Fruit fly (Drosophila melanogaster) whole organism, embryonic: ENCODE data around the gene CG16734.

Experiments
- Adf1 ChIP-seq: fragments of 200-800 bp; sonication (Bioruptor generic); IDR thresholded peaks from 2 replicates; pipeline ENCODE4 v1.3.6; 2022; ENCODE audit warnings: missing biosample characterization, missing genetic modification characterization
- Antp ChIP-seq: fragments of 200-800 bp; sonication (Bioruptor generic); optimal IDR thresholded peaks from 3 replicates; lab custom pipeline; 2016; ENCODE audit warnings: missing biosample characterization, missing genetic modification characterization
- Asciz ChIP-seq: fragments of 200-800 bp; sonication (Bioruptor generic); optimal IDR thresholded peaks from 2 replicates; lab custom pipeline; 2017; ENCODE audit warnings: missing biosample characterization, mild to moderate bottlenecking, missing genetic modification characterization, missing genetic modification reagents
- BEAF-32 ChIP-seq: fragments of 200-800 bp; sonication (Bioruptor generic); optimal IDR thresholded peaks from 3 replicates; lab custom pipeline; 2017; ENCODE audit warnings: missing biosample characterization, missing genetic modification characterization, mild to moderate bottlenecking, moderate library complexity, missing genetic modification reagents
- Bgb ChIP-seq: fragments of 200-800 bp; sonication (Bioruptor generic); IDR thresholded peaks from 2 replicates; pipeline ENCODE4 v1.3.6; 2022; ENCODE audit warnings: missing biosample characterization, missing genetic modification characterization; ENCODE audit not compliant: partially characterized antibody
- Blimp-1 ChIP-seq: fragments of 200-800 bp; sonication (Bioruptor generic); optimal IDR thresholded peaks from 3 replicates; lab custom pipeline; 2018; ENCODE audit warnings: missing biosample characterization, missing genetic modification characterization, mild to moderate bottlenecking, moderate library complexity, missing genetic modification reagents
- C15 ChIP-seq: fragments of 200-800 bp; sonication (Bioruptor generic); IDR thresholded peaks from 3 replicates; pipeline ENCODE4 v1.3.6; 2022; ENCODE audit warnings: missing biosample characterization, missing genetic modification characterization
- CG11398 ChIP-seq: fragments of 200-800 bp; sonication (Bioruptor generic); optimal IDR thresholded peaks from 2 replicates; lab custom pipeline; 2016; ENCODE audit warnings: missing biosample characterization, missing genetic modification characterization
- CG11695 ChIP-seq: fragments of 200-800 bp; sonication (Bioruptor generic); IDR thresholded peaks from 3 replicates; pipeline ENCODE4 v1.3.6; 2022; ENCODE audit warnings: missing biosample characterization, missing genetic modification characterization
- CG11723 ChIP-seq: fragments of 200-800 bp; sonication (Bioruptor generic); optimal IDR thresholded peaks from 2 replicates; lab custom pipeline; 2017; ENCODE audit warnings: missing biosample characterization, mild to moderate bottlenecking, missing genetic modification characterization
- CG12744 ChIP-seq: fragments of 200-800 bp; sonication (Bioruptor generic); optimal IDR thresholded peaks from 2 replicates; lab custom pipeline; 2016; ENCODE audit warnings: missing biosample characterization, missing genetic modification characterization
- CG13775 ChIP-seq: fragments of 200-800 bp; sonication (Bioruptor generic); optimal IDR thresholded peaks from 3 replicates; lab custom pipeline; 2017; ENCODE audit warnings: missing biosample characterization, mild to moderate bottlenecking, missing genetic modification characterization
- CG14014 ChIP-seq: fragments of 200-800 bp; sonication (Bioruptor generic); IDR thresholded peaks from 2 replicates; pipeline ENCODE4 v1.3.6; 2022; ENCODE audit warnings: missing biosample characterization, missing genetic modification characterization
- CG17612 ChIP-seq: fragments of 200-800 bp; sonication (Bioruptor generic); IDR thresholded peaks from 2 replicates; pipeline ENCODE4 v1.3.6; 2022; ENCODE audit warnings: missing biosample characterization, missing genetic modification characterization
- CG17829 ChIP-seq: fragments of 200-800 bp; optimal IDR thresholded peaks from 2 replicates; lab custom pipeline; 2019; ENCODE audit warnings: missing biosample characterization, mild to moderate bottlenecking, missing genetic modification characterization, moderate library complexity
- CG1832 ChIP-seq: fragments of 200-800 bp; sonication (Bioruptor generic); optimal IDR thresholded peaks from 2 replicates; lab custom pipeline; 2017; ENCODE audit warnings: missing biosample characterization, mild to moderate bottlenecking, missing genetic modification characterization, inconsistent platforms
- CG32772 ChIP-seq: fragments of 200-800 bp; sonication (Bioruptor generic); IDR thresholded peaks from 2 replicates; pipeline ENCODE4 v1.3.6; 2022; ENCODE audit warnings: missing biosample characterization, missing genetic modification characterization
- CG33557 ChIP-seq: fragments of 200-800 bp; sonication (Bioruptor generic); optimal IDR thresholded peaks from 2 replicates; lab custom pipeline; 2019; ENCODE audit warnings: missing biosample characterization, mild to moderate bottlenecking, missing genetic modification characterization, moderate library complexity
- CG5953 ChIP-seq: fragments of 200-800 bp; sonication (Bioruptor generic); IDR thresholded peaks from 2 replicates; pipeline ENCODE4 v1.3.6; 2022; ENCODE audit warnings: missing biosample characterization, missing genetic modification characterization
- CG6272 ChIP-seq: fragments of 200-800 bp; sonication (Bioruptor generic); IDR thresholded peaks from 2 replicates; pipeline ENCODE4 v1.3.6; 2022; ENCODE audit warnings: missing biosample characterization, missing genetic modification characterization
- CG6683 ChIP-seq: fragments of 200-800 bp; sonication (Bioruptor generic); optimal IDR thresholded peaks from 2 replicates; lab custom pipeline; 2017; ENCODE audit warnings: missing biosample characterization, mild to moderate bottlenecking, missing genetic modification characterization, missing genetic modification reagents
- CG6689 ChIP-seq: fragments of 200-800 bp; sonication (Bioruptor generic); IDR thresholded peaks from 2 replicates; pipeline ENCODE4 v1.3.6; 2022; ENCODE audit warnings: missing biosample characterization, missing genetic modification characterization
- Gug ChIP-seq: fragments of 200-800 bp; sonication (Bioruptor generic); IDR thresholded peaks from 4 replicates; pipeline ENCODE4 v1.3.6; 2022; ENCODE audit warnings: missing biosample characterization, missing genetic modification characterization
- Med ChIP-seq: fragments of 200-800 bp; sonication (Bioruptor generic); peaks from one replicate; lab custom pipeline; 2016; ENCODE audit warnings: missing biosample characterization, missing genetic modification characterization, mild to moderate bottlenecking, inconsistent platforms, moderate library complexity
- NK7.1 ChIP-seq: fragments of 200-800 bp; sonication (Bioruptor generic); optimal IDR thresholded peaks from 3 replicates; lab custom pipeline; 2016; ENCODE audit warnings: missing biosample characterization, missing genetic modification characterization
- Nf-YA ChIP-seq: fragments of 200-800 bp; sonication (Bioruptor generic); IDR thresholded peaks from 2 replicates; pipeline ENCODE4 v1.3.6; 2022; ENCODE audit warnings: missing biosample characterization, missing genetic modification characterization
- Sin3A ChIP-seq: fragments of >200 bp; optimal IDR thresholded peaks from 2 replicates; lab custom pipeline; 2018
- Ssrp ChIP-seq: fragments of 200-800 bp; sonication (Bioruptor generic); optimal IDR thresholded peaks from 2 replicates; lab custom pipeline; 2018; ENCODE audit warnings: missing biosample characterization, mild to moderate bottlenecking, missing genetic modification characterization, moderate library complexity
- Taf1 ChIP-seq: fragments of 200-800 bp; sonication (Bioruptor generic); IDR thresholded peaks from 2 replicates; pipeline ENCODE4 v1.3.6; 2022; ENCODE audit warnings: missing biosample characterization, missing genetic modification characterization
- Xrp1 ChIP-seq: fragments of 200-800 bp; sonication (Bioruptor generic); IDR thresholded peaks from 2 replicates; pipeline ENCODE4 v1.3.6; 2022; ENCODE audit warnings: missing biosample characterization, missing genetic modification characterization
- ap ChIP-seq: fragments of 200-800 bp; sonication (Bioruptor generic); IDR thresholded peaks from 2 replicates; pipeline ENCODE4 v1.3.6; 2022; ENCODE audit warnings: missing biosample characterization, missing genetic modification characterization
- bigmax ChIP-seq: fragments of 200-800 bp; sonication (Bioruptor generic); optimal IDR thresholded peaks from 2 replicates; lab custom pipeline; 2018; ENCODE audit warnings: missing biosample characterization, mild to moderate bottlenecking, missing genetic modification characterization
- bsh ChIP-seq, 2 experiments: fragments of 200-800 bp; sonication (Bioruptor generic); optimal IDR thresholded peaks; 2 replicates each; lab custom pipeline; 2017 to 2018; ENCODE audit warnings: mild to moderate bottlenecking in 2 of 2, missing biosample characterization in 2 of 2, missing genetic modification characterization in 2 of 2, moderate library complexity in 1 of 2
- dpn ChIP-seq, 2 experiments: fragments of 200-800 bp; sonication (Bioruptor generic); optimal IDR thresholded peaks; 3 replicates each; lab custom pipeline; 2016; ENCODE audit warnings: missing biosample characterization in 2 of 2, missing genetic modification characterization in 2 of 2
- exex ChIP-seq: fragments of 200-800 bp; sonication (Bioruptor generic); optimal IDR thresholded peaks from 4 replicates; lab custom pipeline; 2018; ENCODE audit warnings: missing biosample characterization, mild to moderate bottlenecking, missing genetic modification characterization, moderate library complexity
- gt ChIP-seq: fragments of 200-800 bp; sonication (Bioruptor generic); IDR thresholded peaks from 2 replicates; pipeline ENCODE4 v1.3.6; 2022; ENCODE audit warnings: missing biosample characterization, missing genetic modification characterization
- hkb ChIP-seq, 2 experiments: fragments of 200-800 bp in 1 of 2; fragments of >200 bp in 1 of 2; sonication (Bioruptor generic) in 1 of 2; IDR thresholded peaks in 1 of 2; optimal IDR thresholded peaks in 1 of 2; 2 replicates each; pipeline versions ENCODE4 v1.3.6 to Lab custom; 2017 to 2022; ENCODE audit warnings: missing biosample characterization in 1 of 2, missing genetic modification characterization in 1 of 2
- kni ChIP-seq: fragments of 200-800 bp; sonication (Bioruptor generic); optimal IDR thresholded peaks from 3 replicates; lab custom pipeline; 2017; ENCODE audit warnings: mild to moderate bottlenecking, missing biosample characterization, missing genetic modification reagents, missing genetic modification characterization
- lmd ChIP-seq: fragments of 200-800 bp; sonication (Bioruptor generic); IDR thresholded peaks from 2 replicates; pipeline ENCODE4 v1.3.6; 2022; ENCODE audit warnings: missing biosample characterization, missing genetic modification characterization
- lola ChIP-seq, 3 experiments: fragments of >200 bp in 2 of 3; fragments of 200-800 bp in 1 of 3; sonication (Bioruptor generic) in 1 of 3; optimal IDR thresholded peaks; 2 replicates each; lab custom pipeline; 2017 to 2019; ENCODE audit warnings: missing biosample characterization in 3 of 3, missing genetic modification characterization in 3 of 3, mild to moderate bottlenecking in 1 of 3, moderate library complexity in 1 of 3
- mam ChIP-seq: fragments of 200-800 bp; sonication (Bioruptor generic); optimal IDR thresholded peaks from 3 replicates; lab custom pipeline; 2016; ENCODE audit warnings: missing biosample characterization, missing genetic modification characterization
- row ChIP-seq: fragments of 200-800 bp; sonication (Bioruptor generic); IDR thresholded peaks from 3 replicates; pipeline ENCODE4 v1.3.6; 2022; ENCODE audit warnings: missing biosample characterization, missing genetic modification characterization
- sens-2 ChIP-seq: fragments of 200-800 bp; sonication (Bioruptor generic); IDR thresholded peaks from 2 replicates; pipeline ENCODE4 v1.3.6; 2022; ENCODE audit warnings: missing biosample characterization, missing genetic modification characterization
- shn ChIP-seq: fragments of 200-800 bp; sonication (Bioruptor generic); optimal IDR thresholded peaks from 3 replicates; lab custom pipeline; 2016; ENCODE audit warnings: missing biosample characterization, missing genetic modification characterization
- sim ChIP-seq: fragments of 200-800 bp; sonication (Bioruptor generic); IDR thresholded peaks from 2 replicates; pipeline ENCODE4 v1.3.6; 2022; ENCODE audit warnings: missing biosample characterization, missing genetic modification characterization
- slou ChIP-seq: fragments of 200-800 bp; sonication (Bioruptor generic); optimal IDR thresholded peaks from 3 replicates; lab custom pipeline; 2016; ENCODE audit warnings: missing biosample characterization, missing genetic modification characterization
- unc-4 ChIP-seq: fragments of 200-800 bp; sonication (Bioruptor generic); IDR thresholded peaks from 2 replicates; pipeline ENCODE4 v1.3.6; 2022; ENCODE audit warnings: missing biosample characterization, missing genetic modification characterization; ENCODE audit not compliant: partially characterized antibody
- vfl ChIP-seq: fragments of 200-800 bp; sonication (Bioruptor generic); optimal IDR thresholded peaks from 2 replicates; lab custom pipeline; 2016; ENCODE audit warnings: missing biosample characterization, missing genetic modification characterization
- wor ChIP-seq: fragments of 200-800 bp; sonication (Bioruptor generic); IDR thresholded peaks from 2 replicates; pipeline ENCODE4 v1.3.6; 2022; ENCODE audit warnings: missing biosample characterization, missing genetic modification characterization
- zf30C ChIP-seq: fragments of 200-800 bp; sonication (Bioruptor generic); optimal IDR thresholded peaks from 3 replicates; lab custom pipeline; 2018; ENCODE audit warnings: missing biosample characterization, mild to moderate bottlenecking, missing genetic modification characterization

CG16734 gene

dm6 chr3R:9245576-9246200 is 9.2 kb upstream of the CG16734 start, which contains the start of gene Vps15 (continued):
- TF ChIP-seq wor (GFP tag; lab: Robert Waterston, UW), result no peak; the same call in 1 of the 2 replicates
- 0 out of 3 replicates have a peak, but pooled peaks have one; percentile 18 for TF ChIP-seq C15 (GFP tag; lab: Robert Waterston, UW)
- TF ChIP-seq CG6683, result peak; percentile 58
- TF ChIP-seq Ssrp, result peak; percentile 65
- TF ChIP-seq hkb (optimal IDR thresholded peaks at IDR 0.05; lab: Kevin White, UChicago), result no peak
- peak; percentile 75 for TF ChIP-seq hkb (GFP tag; IDR thresholded peaks at IDR 0.05; lab: Robert Waterston, UW)
- peak; percentile 85 for TF ChIP-seq Xrp1 (GFP tag; lab: Robert Waterston, UW)
- TF ChIP-seq CG12744 (GFP tag; lab: Kevin White, UChicago), result peak; percentile 60
- TF ChIP-seq sim (GFP tag; lab: Robert Waterston, UW), result no peak
- TF ChIP-seq Antp (GFP tag; lab: Kevin White, UChicago), result peak; percentile 56
- no peak for TF ChIP-seq Sin3A
- peak; percentile 81 for TF ChIP-seq Blimp-1
- no peak for TF ChIP-seq Nf-YA
- no peak for TF ChIP-seq gt
- TF ChIP-seq CG17612 (GFP tag; lab: Robert Waterston, UW), result no peak
- peak; percentile 84 for TF ChIP-seq CG14014 (GFP tag; lab: Robert Waterston, UW)
- peak; percentile 88 for TF ChIP-seq CG17829
- peak in 1 of 3 experiments; percentile 77 for TF ChIP-seq lola (GFP tag; optimal IDR thresholded peaks at IDR 0.05; lab: Kevin White, UChicago)
- TF ChIP-seq unc-4 (GFP tag; lab: Robert Waterston, UW), result peak; percentile 92
- TF ChIP-seq CG11398 (GFP tag; lab: Kevin White, UChicago), result peak; percentile 41
- no peak for TF ChIP-seq bigmax (GFP tag; lab: Kevin White, UChicago)
- peak; percentile 59 for TF ChIP-seq lmd (GFP tag; lab: Robert Waterston, UW)
- TF ChIP-seq kni (GFP tag; lab: Kevin White, UChicago), result peak; percentile 8
- peak; percentile 62 for TF ChIP-seq exex (tag; lab: Kevin White, UChicago)
- peak; percentile 53 for TF ChIP-seq NK7.1 (GFP tag; lab: Kevin White, UChicago)
- no peak for TF ChIP-seq vfl
- TF ChIP-seq row, result peak; percentile 89
- TF ChIP-seq dpn (GFP tag; optimal IDR thresholded peaks at IDR 0.05; lab: Kevin White, UChicago), result peak; percentile 50 to 72
- TF ChIP-seq CG33557 (GFP tag; lab: Kevin White, UChicago), result peak; percentile 72
- TF ChIP-seq slou (GFP tag; lab: Kevin White, UChicago), result peak; percentile 5
- TF ChIP-seq CG5953, result 0 out of 2 replicates have a peak, but pooled peaks have one; percentile 6
- no peak for TF ChIP-seq Gug (GFP tag; lab: Robert Waterston, UW)
- no peak for TF ChIP-seq ap (GFP tag; lab: Robert Waterston, UW)
- peak; percentile 61 for TF ChIP-seq Taf1 (GFP tag; lab: Robert Waterston, UW)
- TF ChIP-seq mam, result peak; percentile 77
- peak; percentile 29; the same call in 1 of the 2 replicates for TF ChIP-seq CG32772
- TF ChIP-seq CG6689 (GFP tag; lab: Robert Waterston, UW), result peak; percentile 65
- no peak for TF ChIP-seq zf30C (GFP tag; lab: Kevin White, UChicago)
- peak in 1 of 2 experiments; percentile 82 for TF ChIP-seq bsh (GFP tag; optimal IDR thresholded peaks at IDR 0.05; lab: Kevin White, UChicago)
- TF ChIP-seq Asciz (GFP tag; lab: Kevin White, UChicago), result peak; percentile 57
- no peak for TF ChIP-seq sens-2
- TF ChIP-seq CG6272 (GFP tag; lab: Robert Waterston, UW), result peak; percentile 55
- TF ChIP-seq CG1832 (GFP tag; lab: Kevin White, UChicago), result no peak
- TF ChIP-seq Adf1 (GFP tag; lab: Robert Waterston, UW), result no peak
- TF ChIP-seq CG13775 (GFP tag; lab: Kevin White, UChicago), result peak; percentile 47
- TF ChIP-seq Bgb (GFP tag; lab: Robert Waterston, UW), result peak; percentile 85
- TF ChIP-seq CG11723 (GFP tag; lab: Kevin White, UChicago), result no peak
- peak; percentile 1 for TF ChIP-seq shn
- TF ChIP-seq CG11695 (GFP tag; lab: Robert Waterston, UW), result peak; percentile 70
- TF ChIP-seq BEAF-32, result peak; percentile 83
- TF ChIP-seq Med (GFP tag; lab: Kevin White, UChicago), result peak; percentile 93
